Fruit fly (Drosophila melanogaster) whole organism, prepupa: ENCODE measurements around the gene Nrg.

Experiments
- Blimp-1 ChIP-seq: fragments of 200-800 bp; sonication (Bioruptor generic); optimal IDR thresholded peaks from 3 replicates; lab custom pipeline; 2017; ENCODE audit warnings: missing biosample characterization, missing genetic modification characterization, mild to moderate bottlenecking, moderate library complexity, missing genetic modification reagents
- CG10669 ChIP-seq: fragments of 200-800 bp; sonication (Bioruptor generic); optimal IDR thresholded peaks from 3 replicates; lab custom pipeline; 2018; ENCODE audit warnings: missing biosample characterization, mild to moderate bottlenecking, missing genetic modification characterization, moderate library complexity
- CG11294 ChIP-seq: fragments of 200-800 bp; sonication (Bioruptor generic); IDR thresholded peaks from 2 replicates; pipeline ENCODE4 v1.3.6; 2022; ENCODE audit warnings: missing biosample characterization, missing genetic modification characterization
- CG11762 ChIP-seq: fragments of 200-800 bp; sonication (Bioruptor generic); optimal IDR thresholded peaks from 3 replicates; lab custom pipeline; 2016; ENCODE audit warnings: missing biosample characterization, missing genetic modification characterization; ENCODE audit not compliant: insufficient read depth
- CG15336 ChIP-seq: fragments of 200-800 bp; sonication (Bioruptor generic); IDR thresholded peaks from 2 replicates; pipeline ENCODE4 v1.3.6; 2022; ENCODE audit warnings: missing biosample characterization, missing genetic modification characterization
- CG1621 ChIP-seq: fragments of 200-800 bp; sonication (Bioruptor generic); optimal IDR thresholded peaks from 3 replicates; lab custom pipeline; 2018; ENCODE audit warnings: missing biosample characterization, mild to moderate bottlenecking, missing genetic modification characterization
- CG31627 ChIP-seq: fragments of 200-800 bp; sonication (Bioruptor generic); optimal IDR thresholded peaks from 3 replicates; lab custom pipeline; 2016; ENCODE audit warnings: missing biosample characterization, missing genetic modification characterization
- CG32006 ChIP-seq: fragments of 200-800 bp; sonication (Bioruptor generic); optimal IDR thresholded peaks from 3 replicates; lab custom pipeline; 2017; ENCODE audit warnings: missing biosample characterization, mild to moderate bottlenecking, missing genetic modification characterization
- CG34406 ChIP-seq: fragments of 200-800 bp; sonication (Bioruptor generic); optimal IDR thresholded peaks from 3 replicates; lab custom pipeline; 2016; ENCODE audit warnings: missing biosample characterization, missing genetic modification characterization
- CG6163 ChIP-seq: fragments of 200-800 bp; sonication (Bioruptor generic); IDR thresholded peaks from 3 replicates; pipeline ENCODE4 v1.3.6; 2022; ENCODE audit warnings: missing biosample characterization, missing genetic modification characterization
- CG6276 ChIP-seq: fragments of 200-800 bp; sonication (Bioruptor generic); optimal IDR thresholded peaks from 2 replicates; lab custom pipeline; 2017; ENCODE audit warnings: missing biosample characterization, mild to moderate bottlenecking, missing genetic modification characterization
- CG6792 ChIP-seq: fragments of 200-800 bp; sonication (Bioruptor generic); optimal IDR thresholded peaks from 3 replicates; lab custom pipeline; 2016; ENCODE audit warnings: missing biosample characterization, missing genetic modification characterization
- CG6808 ChIP-seq: fragments of 200-800 bp; sonication (Bioruptor generic); optimal IDR thresholded peaks from 3 replicates; lab custom pipeline; 2017; ENCODE audit warnings: missing biosample characterization, missing genetic modification characterization, mild to moderate bottlenecking, moderate library complexity, missing genetic modification reagents
- CG6854 ChIP-seq: fragments of 200-800 bp; sonication (Bioruptor generic); optimal IDR thresholded peaks from 2 replicates; lab custom pipeline; 2017; ENCODE audit warnings: missing biosample characterization, mild to moderate bottlenecking, missing genetic modification characterization
- CG7368 ChIP-seq: fragments of 200-800 bp; sonication (Bioruptor generic); optimal IDR thresholded peaks from 3 replicates; lab custom pipeline; 2016; ENCODE audit warnings: missing biosample characterization, missing genetic modification characterization
- CG8119 ChIP-seq: fragments of 200-800 bp; sonication (Bioruptor generic); IDR thresholded peaks from 3 replicates; pipeline ENCODE4 v1.3.6; 2022; ENCODE audit warnings: missing biosample characterization, missing genetic modification characterization
- CG8632 ChIP-seq: fragments of 200-800 bp; sonication (Bioruptor generic); optimal IDR thresholded peaks from 3 replicates; lab custom pipeline; 2016; ENCODE audit warnings: missing biosample characterization, missing genetic modification characterization
- CG9139 ChIP-seq: fragments of 200-800 bp; sonication (Bioruptor generic); optimal IDR thresholded peaks from 3 replicates; lab custom pipeline; 2017; ENCODE audit warnings: missing biosample characterization, mild to moderate bottlenecking, missing genetic modification characterization
- Eip75B ChIP-seq: fragments of 200-800 bp; sonication (Bioruptor generic); optimal IDR thresholded peaks from 3 replicates; lab custom pipeline; 2016; ENCODE audit warnings: missing biosample characterization, missing genetic modification characterization
- Eip78C ChIP-seq: fragments of 200-800 bp; sonication (Bioruptor generic); peaks from one replicate; lab custom pipeline; 2016; ENCODE audit warnings: missing biosample characterization, missing genetic modification characterization
- Ets21C ChIP-seq: fragments of 200-800 bp; sonication (Bioruptor generic); optimal IDR thresholded peaks from 3 replicates; lab custom pipeline; 2016; ENCODE audit warnings: missing biosample characterization, missing genetic modification characterization
- Ets96B ChIP-seq: fragments of 200-800 bp; optimal IDR thresholded peaks from 2 replicates; lab custom pipeline; 2019; ENCODE audit warnings: missing biosample characterization, mild to moderate bottlenecking, missing genetic modification characterization, moderate library complexity
- Gug ChIP-seq: fragments of 200-800 bp; sonication (Bioruptor generic); IDR thresholded peaks from 2 replicates; pipeline ENCODE4 v1.3.6; 2022; ENCODE audit warnings: missing biosample characterization, missing genetic modification characterization
- Hr38 ChIP-seq: sonication (Bioruptor generic); optimal IDR thresholded peaks from 2 replicates; lab custom pipeline; 2016; ENCODE audit warnings: missing biosample characterization, missing genetic modification characterization
- Hr39 ChIP-seq: fragments of 200-800 bp; sonication (Bioruptor generic); optimal IDR thresholded peaks from 2 replicates; lab custom pipeline; 2016; ENCODE audit warnings: missing biosample characterization, missing genetic modification characterization
- Lpt ChIP-seq: fragments of 200-800 bp; sonication (Bioruptor generic); optimal IDR thresholded peaks from 3 replicates; lab custom pipeline; 2016; ENCODE audit warnings: missing biosample characterization, missing genetic modification characterization
- Met ChIP-seq: fragments of 200-800 bp; sonication (Bioruptor generic); optimal IDR thresholded peaks from 3 replicates; lab custom pipeline; 2016; ENCODE audit warnings: missing biosample characterization, missing genetic modification characterization
- OdsH ChIP-seq: fragments of 200-800 bp; sonication (Bioruptor generic); optimal IDR thresholded peaks from 3 replicates; lab custom pipeline; 2016; ENCODE audit warnings: missing biosample characterization, missing genetic modification characterization
- Sox102F ChIP-seq: fragments of 200-800 bp; sonication (Bioruptor generic); optimal IDR thresholded peaks from 2 replicates; lab custom pipeline; 2016; ENCODE audit warnings: missing biosample characterization, mild to moderate bottlenecking, missing genetic modification characterization
- Sox14 ChIP-seq: fragments of 200-800 bp; sonication (Bioruptor generic); optimal IDR thresholded peaks from 3 replicates; lab custom pipeline; 2016; ENCODE audit warnings: missing biosample characterization, missing genetic modification characterization
- Sox15 ChIP-seq: fragments of 200-800 bp; sonication (Bioruptor generic); optimal IDR thresholded peaks from 3 replicates; lab custom pipeline; 2016; ENCODE audit warnings: missing biosample characterization, missing genetic modification characterization
- achi ChIP-seq: fragments of 200-800 bp; sonication (Bioruptor generic); optimal IDR thresholded peaks from 3 replicates; lab custom pipeline; 2016; ENCODE audit warnings: missing biosample characterization, missing genetic modification characterization
- acj6 ChIP-seq: fragments of 200-800 bp; sonication (Bioruptor generic); optimal IDR thresholded peaks from 3 replicates; lab custom pipeline; 2016; ENCODE audit warnings: missing biosample characterization, missing genetic modification characterization
- dac ChIP-seq: fragments of 200-800 bp; sonication (Bioruptor generic); optimal IDR thresholded peaks from 2 replicates; lab custom pipeline; 2017; ENCODE audit warnings: missing biosample characterization, mild to moderate bottlenecking, missing genetic modification characterization
- dsx ChIP-seq: fragments of 200-800 bp; optimal IDR thresholded peaks from 3 replicates; lab custom pipeline; 2019; ENCODE audit warnings: missing biosample characterization, mild to moderate bottlenecking, missing genetic modification characterization, moderate library complexity; ENCODE audit not compliant: poor library complexity, severe bottlenecking
- esn ChIP-seq: fragments of 200-800 bp; sonication (Bioruptor generic); optimal IDR thresholded peaks from 2 replicates; lab custom pipeline; 2016; ENCODE audit warnings: missing biosample characterization, mild to moderate bottlenecking, missing genetic modification characterization, moderate library complexity
- fd59A ChIP-seq: fragments of 200-800 bp; sonication (Bioruptor generic); optimal IDR thresholded peaks from 2 replicates; lab custom pipeline; 2017; ENCODE audit warnings: missing biosample characterization, mild to moderate bottlenecking, missing genetic modification characterization, missing genetic modification reagents
- fkh ChIP-seq: fragments of 200-800 bp; sonication (Bioruptor generic); optimal IDR thresholded peaks from 3 replicates; lab custom pipeline; 2017; ENCODE audit warnings: missing biosample characterization, mild to moderate bottlenecking, missing genetic modification characterization, moderate library complexity
- lz ChIP-seq: fragments of 200-800 bp; sonication (Bioruptor generic); optimal IDR thresholded peaks from 3 replicates; lab custom pipeline; 2016; ENCODE audit warnings: missing biosample characterization, missing genetic modification characterization
- net ChIP-seq: fragments of 200-800 bp; sonication (Bioruptor generic); optimal IDR thresholded peaks from 3 replicates; lab custom pipeline; 2016; ENCODE audit warnings: missing biosample characterization, missing genetic modification characterization
- pdm3 ChIP-seq: fragments of 200-800 bp; sonication (Bioruptor generic); optimal IDR thresholded peaks from 3 replicates; lab custom pipeline; 2016; ENCODE audit warnings: missing biosample characterization, missing genetic modification characterization
- salr ChIP-seq, 2 experiments: fragments of 200-800 bp; sonication (Bioruptor generic); optimal IDR thresholded peaks; 3 replicates each; lab custom pipeline; 2016 to 2018; ENCODE audit warnings: missing biosample characterization in 2 of 2, missing genetic modification characterization in 2 of 2, mild to moderate bottlenecking in 1 of 2
- spab ChIP-seq: fragments of 200-800 bp; sonication (Bioruptor generic); optimal IDR thresholded peaks from 2 replicates; lab custom pipeline; 2017; ENCODE audit warnings: missing biosample characterization, mild to moderate bottlenecking, missing genetic modification characterization, missing genetic modification reagents
- ss ChIP-seq, 2 experiments: fragments of 200-800 bp; sonication (Bioruptor generic); optimal IDR thresholded peaks; 2 replicates in 1 of 2; 3 replicates in 1 of 2; lab custom pipeline; 2017 to 2018; ENCODE audit warnings: mild to moderate bottlenecking in 2 of 2, missing biosample characterization in 2 of 2, missing genetic modification characterization in 2 of 2, moderate library complexity in 1 of 2
- svp ChIP-seq: fragments of 200-800 bp; sonication (Bioruptor generic); peaks from one replicate; lab custom pipeline; 2016; ENCODE audit warnings: missing biosample characterization, missing genetic modification characterization
- topi ChIP-seq: fragments of 200-800 bp; sonication (Bioruptor generic); optimal IDR thresholded peaks from 3 replicates; lab custom pipeline; 2016; ENCODE audit warnings: missing biosample characterization, missing genetic modification characterization
- vri ChIP-seq: fragments of 200-800 bp; sonication (Bioruptor generic); optimal IDR thresholded peaks from 3 replicates; lab custom pipeline; 2016; ENCODE audit warnings: missing biosample characterization, mild to moderate bottlenecking, missing genetic modification characterization

Gene Nrg

DNA sequence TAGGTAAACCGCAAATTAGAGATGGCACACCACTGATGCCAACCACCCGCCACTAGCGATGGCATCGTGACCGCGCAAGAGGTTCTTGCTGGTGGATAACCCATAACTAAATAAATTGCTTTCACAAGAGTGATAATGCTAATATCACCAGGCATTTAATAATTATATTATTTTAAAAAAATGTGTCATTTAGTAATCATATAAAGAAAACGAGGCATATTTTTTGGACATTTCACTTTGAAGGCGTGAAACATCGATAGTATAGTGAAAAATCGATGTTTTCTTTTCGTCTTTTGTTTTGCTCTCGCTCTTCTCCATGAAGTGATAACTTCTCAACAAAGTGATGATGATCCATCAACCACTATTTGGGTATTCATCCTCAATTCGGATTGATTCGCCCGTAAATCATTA is 41.6 kb downstream of the Nrg start, which contains the start of gene IntS4 (continued):
- TF ChIP-seq Sox14 (GFP tag; lab: Kevin White, UChicago), result peak; percentile 47
- peak; percentile 71 for TF ChIP-seq CG1621 (tag; lab: Kevin White, UChicago)
- TF ChIP-seq svp (GFP tag; lab: Kevin White, UChicago), result peak; percentile 83
- TF ChIP-seq Lpt, result no peak
- TF ChIP-seq Blimp-1 (GFP tag; lab: Kevin White, UChicago), result peak; percentile 1
- TF ChIP-seq OdsH (GFP tag; lab: Kevin White, UChicago), result no peak
- peak; percentile 58 for TF ChIP-seq acj6 (GFP tag; lab: Kevin White, UChicago)
- TF ChIP-seq CG11762 (GFP tag; lab: Kevin White, UChicago), result no peak
- TF ChIP-seq, all 60 proteins: peak for 31

DNA sequence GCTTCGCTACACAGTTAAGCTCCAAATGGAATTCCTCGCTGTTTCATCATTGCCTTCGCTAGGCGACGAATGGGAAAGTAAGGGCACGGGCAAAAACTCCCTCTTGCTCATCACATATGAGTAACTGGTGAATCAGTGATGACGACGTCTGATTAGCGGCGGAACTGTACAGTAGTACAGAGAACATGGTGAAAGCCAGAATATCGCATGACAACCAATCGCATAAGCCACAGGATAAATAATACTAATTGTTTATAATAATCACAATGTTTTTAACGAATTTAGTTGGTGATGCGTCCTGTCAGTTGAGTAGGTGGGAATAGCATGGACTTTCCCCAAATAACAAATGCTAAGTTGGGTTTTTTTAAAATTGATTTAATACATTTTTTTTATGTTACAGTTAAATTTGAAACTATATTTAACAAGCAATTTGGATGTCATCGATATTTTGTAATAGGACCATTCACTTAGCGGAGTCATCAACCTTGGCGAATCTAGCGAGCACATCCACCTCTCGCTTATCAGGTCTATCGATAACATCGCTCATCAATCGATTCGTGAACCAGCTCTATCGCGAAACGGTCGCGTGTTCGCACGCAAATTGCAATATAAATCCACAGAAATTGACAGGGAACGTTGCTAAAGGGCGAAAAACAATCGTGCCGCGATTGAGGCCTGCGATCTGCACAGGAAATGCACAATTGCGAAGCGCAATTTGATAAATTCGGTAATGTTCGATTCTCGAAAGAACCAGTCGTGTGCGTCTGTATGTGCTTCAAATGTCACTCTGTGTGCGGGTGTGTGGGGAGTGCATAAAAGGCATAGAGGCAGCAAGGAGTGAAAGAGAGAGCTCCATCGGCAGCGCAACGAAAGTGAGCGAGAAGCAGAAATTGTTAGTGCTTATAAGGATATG is 43.2 kb downstream of the Nrg start, which contains the start of the genes CG12112 and Trf4-1:
CG12112 (minus strand) TSS at position 106 of the 913 bp plus-strand sequence.
Trf4-1 (plus strand) TSS at position 236 of the 913 bp plus-strand sequence.
- TF ChIP-seq Hr39 (GFP tag; lab: Kevin White, UChicago) (peak; percentile 32), CG6808 (GFP tag; lab: Kevin White, UChicago) (no peak), fkh (no peak), vri (no peak), CG6276 (no peak), pdm3 (GFP tag; lab: Kevin White, UChicago) (peak; percentile 58), salr (GFP tag; optimal IDR thresholded peaks at IDR 0.05; lab: Kevin White, UChicago) (no peak), Eip75B (peak; percentile 46), Sox102F (GFP tag; lab: Kevin White, UChicago) (peak; percentile 6), Ets21C (GFP tag; lab: Kevin White, UChicago) (peak; percentile 27), CG34406 (no peak), CG11294 (GFP tag; lab: Robert Waterston, UW) (no peak), Sox15 (GFP tag; lab: Kevin White, UChicago) (no peak), CG9139 (GFP tag; lab: Kevin White, UChicago) (no peak), CG31627 (GFP tag; lab: Kevin White, UChicago) (peak; percentile 55), CG15336 (GFP tag; lab: Robert Waterston, UW) (no peak), Hr38 (GFP tag; lab: Kevin White, UChicago) (no peak), Ets96B (tag; lab: Kevin White, UChicago) (no peak), CG7368 (GFP tag; lab: Kevin White, UChicago) (no peak), CG11762 (GFP tag; lab: Kevin White, UChicago) (no peak), ss (GFP tag; optimal IDR thresholded peaks at IDR 0.05; lab: Kevin White, UChicago) (peak in 1 of 2 experiments; percentile 60), CG6854 (no peak), OdsH (GFP tag; lab: Kevin White, UChicago) (peak; percentile 48), dsx (GFP tag; lab: Kevin White, UChicago) (no peak), CG10669 (GFP tag; lab: Kevin White, UChicago) (no peak), fd59A (no peak), Blimp-1 (GFP tag; lab: Kevin White, UChicago) (peak; percentile 15), esn (GFP tag; lab: Kevin White, UChicago) (peak; percentile 55), Eip78C (GFP tag; lab: Kevin White, UChicago) (peak; percentile 71), achi (GFP tag; lab: Kevin White, UChicago) (peak; percentile 32), CG8632 (GFP tag; lab: Kevin White, UChicago) (no peak), CG6163 (GFP tag; lab: Robert Waterston, UW) (peak; percentile 57), CG6792 (GFP tag; lab: Kevin White, UChicago) (no peak), Met (GFP tag; lab: Kevin White, UChicago) (peak; percentile 43), topi (GFP tag; lab: Kevin White, UChicago) (peak; percentile 27), lz (peak; percentile 59), net (GFP tag; lab: Kevin White, UChicago) (no peak), CG8119 (GFP tag; lab: Robert Waterston, UW) (no peak), spab (no peak), CG32006 (GFP tag; lab: Kevin White, UChicago) (no peak), Gug (GFP tag; lab: Robert Waterston, UW) (no peak), dac (GFP tag; lab: Kevin White, UChicago) (no peak)
